Fruit fly (Drosophila melanogaster) whole organism, embryonic: ENCODE data around the gene firl.

ENCODE experiments used
- BEAF-32 ChIP-seq: fragments of 200-800 bp; sonication (Bioruptor generic); optimal IDR thresholded peaks from 3 replicates; lab custom pipeline; 2017; ENCODE audit warnings: missing biosample characterization, missing genetic modification characterization, mild to moderate bottlenecking, moderate library complexity, missing genetic modification reagents
- CG10267 ChIP-seq: fragments of 200-800 bp; sonication (Bioruptor generic); optimal IDR thresholded peaks from 2 replicates; lab custom pipeline; 2018; ENCODE audit warnings: missing biosample characterization, mild to moderate bottlenecking, missing genetic modification characterization, moderate library complexity
- CG10366 ChIP-seq: fragments of 200-800 bp; sonication (Bioruptor generic); IDR thresholded peaks from 2 replicates; pipeline ENCODE4 v1.3.6; 2022; ENCODE audit warnings: missing biosample characterization, missing genetic modification characterization
- CG10565 ChIP-seq: fragments of 200-800 bp; sonication (Bioruptor generic); optimal IDR thresholded peaks from 3 replicates; lab custom pipeline; 2016; ENCODE audit warnings: missing biosample characterization, mild to moderate bottlenecking, missing genetic modification characterization
- CG11085 ChIP-seq: fragments of 200-800 bp; sonication (Bioruptor generic); IDR thresholded peaks from 2 replicates; pipeline ENCODE4 v1.3.6; 2022; ENCODE audit warnings: missing biosample characterization, missing genetic modification characterization
- CG1603 ChIP-seq: fragments of 200-800 bp; sonication (Bioruptor generic); optimal IDR thresholded peaks from 2 replicates; lab custom pipeline; 2019; ENCODE audit warnings: missing biosample characterization, mild to moderate bottlenecking, missing genetic modification characterization, moderate library complexity
- CG17186 ChIP-seq: fragments of 200-800 bp; sonication (Bioruptor generic); optimal IDR thresholded peaks from 3 replicates; lab custom pipeline; 2017; ENCODE audit warnings: missing biosample characterization, missing genetic modification reagents, missing genetic modification characterization
- CG17359 ChIP-seq: fragments of 200-800 bp; sonication (Bioruptor generic); optimal IDR thresholded peaks from 3 replicates; lab custom pipeline; 2018; ENCODE audit warnings: missing biosample characterization, mild to moderate bottlenecking, missing genetic modification characterization, moderate library complexity
- CG17568 ChIP-seq: fragments of 200-800 bp; sonication (Bioruptor generic); optimal IDR thresholded peaks from 2 replicates; lab custom pipeline; 2018; ENCODE audit warnings: missing biosample characterization, mild to moderate bottlenecking, missing genetic modification characterization, moderate library complexity
- CG18262 ChIP-seq: fragments of 200-800 bp; optimal IDR thresholded peaks from 3 replicates; lab custom pipeline; 2019; ENCODE audit warnings: missing biosample characterization, mild to moderate bottlenecking, missing genetic modification characterization, moderate library complexity
- CG3407 ChIP-seq: fragments of 200-800 bp; sonication (Bioruptor generic); optimal IDR thresholded peaks from 2 replicates; lab custom pipeline; 2018; ENCODE audit warnings: missing biosample characterization, mild to moderate bottlenecking, missing genetic modification characterization
- CG4328 ChIP-seq: fragments of 200-800 bp; sonication (Bioruptor generic); optimal IDR thresholded peaks from 3 replicates; lab custom pipeline; 2017; ENCODE audit warnings: missing biosample characterization, missing genetic modification reagents, missing genetic modification characterization
- CG4360 ChIP-seq: fragments of 200-800 bp; sonication (Bioruptor generic); IDR thresholded peaks from 2 replicates; pipeline ENCODE4 v1.3.6; 2022; ENCODE audit warnings: missing biosample characterization, missing genetic modification characterization
- CG4617 ChIP-seq: fragments of 200-800 bp; sonication (Bioruptor generic); optimal IDR thresholded peaks from 3 replicates; lab custom pipeline; 2016; ENCODE audit warnings: missing biosample characterization, missing genetic modification characterization, borderline replicate concordance
- CG6689 ChIP-seq: fragments of 200-800 bp; sonication (Bioruptor generic); IDR thresholded peaks from 2 replicates; pipeline ENCODE4 v1.3.6; 2022; ENCODE audit warnings: missing biosample characterization, missing genetic modification characterization
- CG9609 ChIP-seq: fragments of 200-800 bp; sonication (Bioruptor generic); optimal IDR thresholded peaks from 3 replicates; lab custom pipeline; 2016; ENCODE audit warnings: missing biosample characterization, missing genetic modification characterization
- CG9817 ChIP-seq: fragments of 200-800 bp; sonication (Bioruptor generic); optimal IDR thresholded peaks from 2 replicates; lab custom pipeline; 2018; ENCODE audit warnings: missing biosample characterization, mild to moderate bottlenecking, missing genetic modification characterization, moderate library complexity
- Camta ChIP-seq: fragments of 200-800 bp; sonication (Bioruptor generic); optimal IDR thresholded peaks from 2 replicates; lab custom pipeline; 2016; ENCODE audit warnings: missing biosample characterization, missing genetic modification characterization
- Dll ChIP-seq: fragments of 200-800 bp; sonication (Bioruptor generic); IDR thresholded peaks from 4 replicates; pipeline ENCODE4 v1.3.6; 2022; ENCODE audit warnings: missing biosample characterization, missing genetic modification characterization; ENCODE audit not compliant: partially characterized antibody
- Dref ChIP-seq: fragments of 200-800 bp; sonication (Bioruptor generic); IDR thresholded peaks from 2 replicates; pipeline ENCODE4 v1.3.6; 2022; ENCODE audit warnings: missing biosample characterization, missing genetic modification characterization
- E2f1 ChIP-seq: fragments of 200-800 bp; sonication (Bioruptor generic); IDR thresholded peaks from 2 replicates; pipeline ENCODE4 v1.3.6; 2022; ENCODE audit warnings: missing biosample characterization, missing genetic modification characterization
- E2f2 ChIP-seq: fragments of 200-800 bp; sonication (Bioruptor generic); IDR thresholded peaks from 2 replicates; pipeline ENCODE4 v1.3.6; 2022; ENCODE audit warnings: missing biosample characterization, missing genetic modification characterization
- HHEX ChIP-seq: fragments of 200-800 bp; sonication (Bioruptor generic); optimal IDR thresholded peaks from 3 replicates; lab custom pipeline; 2017; ENCODE audit warnings: missing biosample characterization, mild to moderate bottlenecking, missing genetic modification characterization, missing genetic modification reagents
- HmgZ ChIP-seq: fragments of 200-800 bp; sonication (Bioruptor generic); optimal IDR thresholded peaks from 2 replicates; lab custom pipeline; 2018; ENCODE audit warnings: missing biosample characterization, mild to moderate bottlenecking, missing genetic modification characterization
- MBD-R2 ChIP-seq: fragments of 200-800 bp; sonication (Bioruptor generic); IDR thresholded peaks from 2 replicates; pipeline ENCODE4 v1.3.6; 2022; ENCODE audit warnings: missing biosample characterization, missing genetic modification characterization
- Myb ChIP-seq: fragments of 200-800 bp; sonication (Bioruptor generic); optimal IDR thresholded peaks from 2 replicates; lab custom pipeline; 2016; ENCODE audit warnings: missing biosample characterization, missing genetic modification characterization
- Nf-YC ChIP-seq: fragments of 200-800 bp; optimal IDR thresholded peaks from 3 replicates; lab custom pipeline; 2019; ENCODE audit warnings: missing biosample characterization, mild to moderate bottlenecking, missing genetic modification characterization, moderate library complexity
- Oaz ChIP-seq: fragments of 200-800 bp; sonication (Bioruptor generic); IDR thresholded peaks from 2 replicates; pipeline ENCODE4 v1.3.6; 2022; ENCODE audit warnings: missing biosample characterization, missing genetic modification characterization
- Pdp1 ChIP-seq, 2 experiments: fragments of 200-800 bp; sonication (Bioruptor generic); optimal IDR thresholded peaks; 3 replicates each; lab custom pipeline; 2016; ENCODE audit warnings: missing biosample characterization in 2 of 2, missing genetic modification characterization in 2 of 2, mild to moderate bottlenecking in 1 of 2, moderate library complexity in 1 of 2
- Scr ChIP-seq: fragments of 200-800 bp; sonication (Bioruptor generic); IDR thresholded peaks from 2 replicates; pipeline ENCODE4 v1.3.6; 2022; ENCODE audit warnings: missing biosample characterization, missing genetic modification characterization; ENCODE audit not compliant: partially characterized antibody
- Sin3A ChIP-seq: fragments of >200 bp; optimal IDR thresholded peaks from 2 replicates; lab custom pipeline; 2018
- Sry-δ ChIP-seq: fragments of 200-800 bp; sonication (Bioruptor generic); optimal IDR thresholded peaks from 2 replicates; lab custom pipeline; 2016; ENCODE audit warnings: missing biosample characterization, missing genetic modification characterization
- aop ChIP-seq: fragments of 200-800 bp; sonication (Bioruptor generic); IDR thresholded peaks from 2 replicates; pipeline ENCODE4 v1.3.6; 2022; ENCODE audit warnings: missing biosample characterization, missing genetic modification characterization
- cato ChIP-seq: fragments of 200-800 bp; sonication (Bioruptor generic); optimal IDR thresholded peaks from 2 replicates; lab custom pipeline; 2016; ENCODE audit warnings: missing biosample characterization, missing genetic modification characterization, borderline replicate concordance
- crp ChIP-seq, 2 experiments: fragments of 200-800 bp; sonication (Bioruptor generic); optimal IDR thresholded peaks; 2 replicates in 1 of 2; 3 replicates in 1 of 2; lab custom pipeline; 2017; ENCODE audit warnings: missing biosample characterization in 2 of 2, missing genetic modification characterization in 2 of 2, mild to moderate bottlenecking in 1 of 2, moderate library complexity in 1 of 2
- danr ChIP-seq: fragments of 200-800 bp; sonication (Bioruptor generic); IDR thresholded peaks from 2 replicates; pipeline ENCODE4 v1.3.6; 2022; ENCODE audit warnings: missing biosample characterization, missing genetic modification characterization
- ems ChIP-seq: fragments of 200-800 bp; sonication (Bioruptor generic); optimal IDR thresholded peaks from 3 replicates; lab custom pipeline; 2016; ENCODE audit warnings: missing biosample characterization, missing genetic modification characterization
- ewg ChIP-seq: fragments of 200-800 bp; sonication (Bioruptor generic); optimal IDR thresholded peaks from 3 replicates; lab custom pipeline; 2017; ENCODE audit warnings: mild to moderate bottlenecking, missing biosample characterization, missing genetic modification reagents, missing genetic modification characterization
- fd102C ChIP-seq: fragments of 200-800 bp; sonication (Bioruptor generic); optimal IDR thresholded peaks from 2 replicates; lab custom pipeline; 2018; ENCODE audit warnings: missing biosample characterization, mild to moderate bottlenecking, missing genetic modification characterization, moderate library complexity
- fd64A ChIP-seq: fragments of 200-800 bp; sonication (Bioruptor generic); optimal IDR thresholded peaks from 3 replicates; lab custom pipeline; 2018; ENCODE audit warnings: missing biosample characterization, mild to moderate bottlenecking, missing genetic modification characterization
- fru ChIP-seq: fragments of >200 bp; optimal IDR thresholded peaks from 2 replicates; lab custom pipeline; 2017
- gcm2 ChIP-seq: fragments of 200-800 bp; sonication (Bioruptor generic); optimal IDR thresholded peaks from 2 replicates; lab custom pipeline; 2016; ENCODE audit warnings: missing biosample characterization, missing genetic modification characterization
- gfzf ChIP-seq: fragments of 200-800 bp; sonication (Bioruptor generic); optimal IDR thresholded peaks from 2 replicates; lab custom pipeline; 2016; ENCODE audit warnings: missing biosample characterization, mild to moderate bottlenecking, missing genetic modification characterization, moderate library complexity
- her ChIP-seq: fragments of 200-800 bp; sonication (Bioruptor generic); optimal IDR thresholded peaks from 2 replicates; lab custom pipeline; 2016; ENCODE audit warnings: missing biosample characterization, missing genetic modification characterization
- pan ChIP-seq, 4 experiments: fragments of >200 bp in 3 of 4; fragments of 200-800 bp in 1 of 4; sonication (Bioruptor generic) in 1 of 4; optimal IDR thresholded peaks in 3 of 4; IDR thresholded peaks in 1 of 4; 2 replicates each; pipeline versions ENCODE4 v1.3.6 to Lab custom; 2017 to 2022; ENCODE audit warnings: missing biosample characterization in 2 of 4, missing genetic modification characterization in 2 of 4, mixed read lengths in 1 of 4
- pum ChIP-seq: fragments of 200-800 bp; sonication (Bioruptor generic); optimal IDR thresholded peaks from 2 replicates; lab custom pipeline; 2016; ENCODE audit warnings: missing biosample characterization, missing genetic modification characterization
- sens ChIP-seq: fragments of 200-800 bp; sonication (Bioruptor generic); peaks from one replicate; lab custom pipeline; 2016; ENCODE audit warnings: missing biosample characterization, missing genetic modification characterization
- seq ChIP-seq: fragments of 200-800 bp; sonication (Bioruptor generic); IDR thresholded peaks from 2 replicates; pipeline ENCODE4 v1.3.6; 2022; ENCODE audit warnings: missing biosample characterization, missing genetic modification characterization
- stwl ChIP-seq: fragments of 200-800 bp; sonication (Bioruptor generic); optimal IDR thresholded peaks from 3 replicates; lab custom pipeline; 2018; ENCODE audit warnings: missing biosample characterization, mild to moderate bottlenecking, missing genetic modification characterization, moderate library complexity
- tgo ChIP-seq: fragments of 200-800 bp; sonication (Bioruptor generic); IDR thresholded peaks from 3 replicates; pipeline ENCODE4 v1.3.6; 2022; ENCODE audit warnings: missing biosample characterization, missing genetic modification characterization
- tx ChIP-seq: fragments of 200-800 bp; sonication (Bioruptor generic); optimal IDR thresholded peaks from 2 replicates; lab custom pipeline; 2016; ENCODE audit warnings: missing biosample characterization, missing genetic modification characterization

Gene firl

DNA sequence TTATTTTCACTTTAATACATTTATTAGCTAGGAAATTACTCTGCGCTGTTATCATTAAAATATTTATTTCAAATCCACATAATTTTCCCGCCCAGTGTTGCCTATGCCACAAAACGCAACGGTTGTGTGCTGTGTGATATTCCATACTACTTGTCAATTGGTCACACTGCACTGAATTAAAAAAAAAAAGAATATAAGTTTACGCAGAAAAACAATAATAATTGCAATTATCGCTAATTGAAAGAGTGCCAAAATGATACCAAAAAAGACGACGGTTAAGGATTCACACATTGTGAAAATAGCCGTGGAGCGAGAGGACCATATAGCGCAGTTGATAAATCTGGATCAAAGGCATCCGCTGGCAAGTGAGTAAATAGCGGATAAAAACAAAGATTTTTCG, 31.1 kb upstream of the firl start, which contains the start of gene Ced-12 (continued):
- TF ChIP-seq CG17186 (GFP tag; lab: Kevin White, UChicago) (peak; percentile 83), CG1603 (tag; lab: Kevin White, UChicago) (peak; percentile 24), crp (GFP tag; optimal IDR thresholded peaks at IDR 0.05; lab: Kevin White, UChicago) (peak in 1 of 2 experiments; percentile 4), pum (no peak), gcm2 (no peak), tx (GFP tag; lab: Kevin White, UChicago) (no peak), CG4617 (peak; percentile 87), gfzf (GFP tag; lab: Kevin White, UChicago) (peak; percentile 87), MBD-R2 (GFP tag; lab: Robert Waterston, UW) (peak; percentile 46), BEAF-32 (peak; percentile 28), HmgZ (tag; lab: Kevin White, UChicago) (peak; percentile 5), seq (no peak), Camta (GFP tag; lab: Kevin White, UChicago) (no peak), Dref (GFP tag; lab: Robert Waterston, UW) (no peak), fd102C (GFP tag; lab: Kevin White, UChicago) (no peak), CG4328 (no peak), CG10565 (no peak), CG17359 (tag; lab: Kevin White, UChicago) (peak; percentile 46), CG17568 (GFP tag; lab: Kevin White, UChicago) (no peak), CG11085 (GFP tag; lab: Robert Waterston, UW) (no peak), her (GFP tag; lab: Kevin White, UChicago) (no peak), CG18262 (peak; percentile 60), E2f1 (GFP tag; lab: Robert Waterston, UW) (no peak), tgo (GFP tag; lab: Robert Waterston, UW) (no peak), ewg (GFP tag; lab: Kevin White, UChicago) (no peak), ems (GFP tag; lab: Kevin White, UChicago) (no peak), Oaz (GFP tag; lab: Robert Waterston, UW) (no peak), stwl (tag; lab: Kevin White, UChicago) (peak; percentile 58), Dll (GFP tag; lab: Robert Waterston, UW) (0 out of 4 replicates have a peak, but pooled peaks have one; percentile 14), pan (optimal IDR thresholded peaks at IDR 0.05; lab: Kevin White, UChicago) (no peak), pan (GFP tag; optimal IDR thresholded peaks at IDR 0.05 in 1 of 2, IDR thresholded peaks at IDR 0.05 in 1 of 2) (no peak), Sry-δ (GFP tag; lab: Kevin White, UChicago) (peak; percentile 18), Myb (GFP tag; lab: Kevin White, UChicago) (peak; percentile 12), CG6689 (GFP tag; lab: Robert Waterston, UW) (no peak), HHEX (GFP tag; lab: Kevin White, UChicago) (no peak), Nf-YC (tag; lab: Kevin White, UChicago) (no peak), CG4360 (0 out of 2 replicates have a peak, but pooled peaks have one; percentile 19), E2f2 (GFP tag; lab: Robert Waterston, UW) (peak; percentile 96), Sin3A (peak; percentile 6), danr (GFP tag; lab: Robert Waterston, UW) (no peak), Pdp1 (GFP tag; optimal IDR thresholded peaks at IDR 0.05; lab: Kevin White, UChicago) (peak in 1 of 2 experiments; percentile 13), Scr (GFP tag; lab: Robert Waterston, UW) (no peak), CG9609 (GFP tag; lab: Kevin White, UChicago) (no peak), fru (no peak), CG10267 (tag; lab: Kevin White, UChicago) (peak; percentile 69), cato (no peak), aop (GFP tag; lab: Robert Waterston, UW) (no peak), fd64A (no peak), CG10366 (GFP tag; lab: Robert Waterston, UW) (no peak), CG9817 (tag; lab: Kevin White, UChicago) (no peak), sens (GFP tag; lab: Kevin White, UChicago) (peak; percentile 37), CG3407 (GFP tag; lab: Kevin White, UChicago) (no peak)
